Worm (Caenorhabditis elegans): ENCODE measurements around the gene Y67D8B.3.

ce11 chrIV:3163562-3163961, 38.4 kb downstream of the Y67D8B.3 start:
- TF ChIP-seq ama-1 (optimal IDR thresholded peaks at IDR 0.05) (no peak), ceh-13 (GFP tag; optimal IDR thresholded peaks at IDR 0.05) (no peak), ceh-36 (tag; optimal IDR thresholded peaks at IDR 0.05) (no peak), hnd-1 (tag; optimal IDR thresholded peaks at IDR 0.05) (no peak), tbx-37 (GFP tag; conservative IDR thresholded peaks at IDR 0.05) (no peak), ets-7 (tag; optimal IDR thresholded peaks at IDR 0.05) (no peak), tra-4 (tag; optimal IDR thresholded peaks at IDR 0.05) (no peak)

Measured in whole organism, early embryonic.